Worm (Caenorhabditis elegans) whole organism, L3 larva: ENCODE measurements around the gene srh-243.

Experiments
- R02D3.7 ChIP-seq: fragments of 150-350 bp; optimal IDR thresholded peaks from 2 replicates; lab custom pipeline; 2014; ENCODE audit warnings: missing biosample characterization, missing genetic modification characterization
- ceh-16 ChIP-seq: sonication (generic microtip); optimal IDR thresholded peaks from 2 replicates; lab custom pipeline; 2017; ENCODE audit warnings: missing biosample characterization, missing genetic modification characterization
- ceh-82 ChIP-seq: fragments of 150-350 bp; optimal IDR thresholded peaks from 2 replicates; lab custom pipeline; 2014; ENCODE audit warnings: missing biosample characterization, missing genetic modification characterization
- daf-12 ChIP-seq: fragments of 150-350 bp; optimal IDR thresholded peaks from 2 replicates; lab custom pipeline; 2014; ENCODE audit warnings: missing biosample characterization, missing genetic modification reagents, missing genetic modification characterization
- elt-2 ChIP-seq: sonication (generic microtip); optimal IDR thresholded peaks from 2 replicates; lab custom pipeline; 2016; ENCODE audit warnings: missing genetic modification reagents, mild to moderate bottlenecking, missing genetic modification characterization, missing compliant biosample characterization
- elt-3 ChIP-seq, 3 experiments: fragments of 150-350 bp in 1 of 3; sonication (generic microtip) in 2 of 3; optimal IDR thresholded peaks; 2 replicates in 2 of 3; 4 replicates in 1 of 3; lab custom pipeline; 2014 to 2017; ENCODE audit warnings: missing biosample characterization in 3 of 3, missing genetic modification characterization in 3 of 3
- eor-1 ChIP-seq, 2 experiments: fragments of 150-350 bp; optimal IDR thresholded peaks; 2 replicates each; lab custom pipeline; 2014 to 2018; ENCODE audit warnings: missing biosample characterization in 2 of 2, missing genetic modification characterization in 2 of 2
- fkh-10 ChIP-seq: sonication (generic microtip); optimal IDR thresholded peaks from 2 replicates; lab custom pipeline; 2017; ENCODE audit warnings: missing biosample characterization, missing genetic modification reagents, missing genetic modification characterization
- hmg-11 ChIP-seq: sonication (generic microtip); optimal IDR thresholded peaks from 2 replicates; lab custom pipeline; 2016; ENCODE audit warnings: missing genetic modification characterization, missing compliant biosample characterization
- lin-15B ChIP-seq: fragments of 150-350 bp; optimal IDR thresholded peaks from 2 replicates; lab custom pipeline; 2014; ENCODE audit warnings: missing biosample characterization, missing genetic modification characterization
- lin-39 ChIP-seq: fragments of 150-350 bp; optimal IDR thresholded peaks from 2 replicates; lab custom pipeline; 2018; ENCODE audit warnings: missing biosample characterization, missing genetic modification reagents, missing genetic modification characterization
- nhr-11 ChIP-seq: fragments of 150-350 bp; optimal IDR thresholded peaks from 2 replicates; lab custom pipeline; 2014; ENCODE audit warnings: missing biosample characterization, missing genetic modification characterization
- nhr-12 ChIP-seq: fragments of 150-350 bp; optimal IDR thresholded peaks from 2 replicates; lab custom pipeline; 2014; ENCODE audit warnings: missing biosample characterization, missing genetic modification characterization
- nhr-23 ChIP-seq: fragments of 150-350 bp; optimal IDR thresholded peaks from 2 replicates; lab custom pipeline; 2014; ENCODE audit warnings: missing biosample characterization, missing genetic modification reagents, missing genetic modification characterization
- nhr-25 ChIP-seq: sonication (generic microtip); optimal IDR thresholded peaks from 2 replicates; lab custom pipeline; 2017; ENCODE audit warnings: missing biosample characterization, missing genetic modification characterization
- nhr-28 ChIP-seq: fragments of 150-350 bp; optimal IDR thresholded peaks from 2 replicates; lab custom pipeline; 2014; ENCODE audit warnings: missing biosample characterization, missing genetic modification characterization
- nhr-43 ChIP-seq: sonication (generic microtip); optimal IDR thresholded peaks from 2 replicates; lab custom pipeline; 2016; ENCODE audit warnings: mild to moderate bottlenecking, missing genetic modification characterization, missing compliant biosample characterization; ENCODE audit not compliant: poor library complexity, severe bottlenecking
- nhr-67 ChIP-seq: fragments of 150-350 bp; optimal IDR thresholded peaks from 2 replicates; lab custom pipeline; 2014; ENCODE audit warnings: missing biosample characterization, missing genetic modification characterization
- pha-4 ChIP-seq: fragments of 150-350 bp; optimal IDR thresholded peaks from 2 replicates; lab custom pipeline; 2014; ENCODE audit warnings: missing biosample characterization, missing genetic modification reagents, missing genetic modification characterization
- pqm-1 ChIP-seq: fragments of 150-350 bp; optimal IDR thresholded peaks from 2 replicates; lab custom pipeline; 2017; ENCODE audit warnings: missing biosample characterization, missing genetic modification characterization, inconsistent platforms
- snpc-4 ChIP-seq: fragments of 150-350 bp; optimal IDR thresholded peaks from 2 replicates; lab custom pipeline; 2014; ENCODE audit warnings: missing biosample characterization, missing genetic modification characterization
- tbx-2 ChIP-seq: sonication (generic microtip); optimal IDR thresholded peaks from 2 replicates; lab custom pipeline; 2016; ENCODE audit warnings: mild to moderate bottlenecking, missing genetic modification characterization, missing compliant biosample characterization
- unc-39 ChIP-seq: sonication (generic microtip); optimal IDR thresholded peaks from 4 replicates; lab custom pipeline; 2017; ENCODE audit warnings: missing biosample characterization, missing genetic modification characterization
- zag-1 ChIP-seq: fragments of 150-350 bp; optimal IDR thresholded peaks from 2 replicates; lab custom pipeline; 2014; ENCODE audit warnings: missing biosample characterization, missing genetic modification characterization
- ztf-11 ChIP-seq: fragments of 150-350 bp; optimal IDR thresholded peaks from 2 replicates; lab custom pipeline; 2014; ENCODE audit warnings: missing biosample characterization, missing genetic modification characterization
- ztf-4 ChIP-seq: fragments of 150-350 bp; optimal IDR thresholded peaks from 2 replicates; lab custom pipeline; 2014; ENCODE audit warnings: missing biosample characterization, missing genetic modification characterization

Gene srh-243

ce11 chrV:2903227-2903626, 33.0 kb downstream of the srh-243 start, which contains the start of gene C31B8.7:
C31B8.7 (minus strand) TSS chrV:2903327.
- TF ChIP-seq ceh-82 (tag; lab: Kevin White, UChicago) = no peak
- TF ChIP-seq nhr-43 (tag; lab: Kevin White, UChicago) = no peak
- no peak for TF ChIP-seq lin-39
- no peak for TF ChIP-seq pha-4 (tag; lab: Kevin White, UChicago)
- no peak for TF ChIP-seq lin-15B (tag; lab: Kevin White, UChicago)
- no peak for TF ChIP-seq nhr-25 (tag; lab: Kevin White, UChicago)
- no peak for TF ChIP-seq eor-1 (tag; optimal IDR thresholded peaks at IDR 0.05; lab: Kevin White, UChicago)
- no peak for TF ChIP-seq pqm-1 (tag; lab: Kevin White, UChicago)
- no peak for TF ChIP-seq ceh-16 (tag; lab: Kevin White, UChicago)
- no peak for TF ChIP-seq R02D3.7
- TF ChIP-seq nhr-67 (tag; lab: Kevin White, UChicago) = no peak
- no peak for TF ChIP-seq unc-39 (tag; lab: Kevin White, UChicago)
- TF ChIP-seq hmg-11 (tag; lab: Kevin White, UChicago) = no peak
- no peak for TF ChIP-seq nhr-11
- no peak for TF ChIP-seq ztf-4 (tag; lab: Kevin White, UChicago)
- TF ChIP-seq nhr-23 (tag; lab: Kevin White, UChicago) = no peak
- no peak for TF ChIP-seq tbx-2 (tag; lab: Kevin White, UChicago)
- TF ChIP-seq fkh-10 (GFP tag; lab: Kevin White, UChicago) = no peak
- no peak for TF ChIP-seq daf-12 (tag; lab: Kevin White, UChicago)

- TF ChIP-seq zag-1 (tag; lab: Kevin White, UChicago) (no peak), daf-12 (tag; lab: Kevin White, UChicago) (no peak)
These were observed 39.3 kb downstream of the srh-243 start, which contains the start of gene zmp-3 for ce11 chrV:2909525-2909924. zmp-3 (minus strand) TSS chrV:2909625.

ce11 chrV:2912901-2913300, 42.7 kb downstream of the srh-243 start, which contains the start of gene C31B8.9:
C31B8.9 (minus strand) TSS chrV:2913001.
- no peak for TF ChIP-seq nhr-43 (tag; lab: Kevin White, UChicago)

ce11 chrV:2913948-2914347, 43.7 kb downstream of the srh-243 start, which contains the start of gene srh-146:
srh-146 (plus strand) TSS chrV:2914248.
- TF ChIP-seq pha-4 (tag; lab: Kevin White, UChicago) (no peak), hmg-11 (tag; lab: Kevin White, UChicago) (no peak)

ce11 chrV:2920125-2920524, 49.9 kb downstream of the srh-243 start:
- TF ChIP-seq ceh-16 (tag; lab: Kevin White, UChicago) = no peak
- no peak for TF ChIP-seq elt-2 (tag; lab: Kevin White, UChicago)
- no peak for TF ChIP-seq unc-39 (tag; lab: Kevin White, UChicago)
- no peak for TF ChIP-seq lin-15B (tag; lab: Kevin White, UChicago)
- TF ChIP-seq snpc-4 (tag; lab: Kevin White, UChicago) = no peak
- no peak for TF ChIP-seq ztf-11 (tag; lab: Kevin White, UChicago)
- no peak for TF ChIP-seq elt-3 (tag; optimal IDR thresholded peaks at IDR 0.05; lab: Kevin White, UChicago)
- TF ChIP-seq nhr-28 (tag; lab: Kevin White, UChicago) = no peak
- TF ChIP-seq nhr-12 (tag; lab: Kevin White, UChicago) = no peak
- TF ChIP-seq pha-4 (tag; lab: Kevin White, UChicago) = no peak
